Fruit fly (Drosophila melanogaster) whole organism, embryonic: ENCODE measurements around the gene Pc.
A peak's percentile ranks its signal among the peaks of the same experiment; 100 is the strongest.

ENCODE experiments used
- Ada2b ChIP-seq: fragments of 200-800 bp; sonication (Bioruptor generic); IDR thresholded peaks from 2 replicates; pipeline ENCODE4 v1.3.6; 2022; ENCODE audit warnings: missing biosample characterization, missing genetic modification characterization
- Antp ChIP-seq: fragments of 200-800 bp; sonication (Bioruptor generic); optimal IDR thresholded peaks from 3 replicates; lab custom pipeline; 2016; ENCODE audit warnings: missing biosample characterization, missing genetic modification characterization
- CG12219 ChIP-seq: fragments of 200-800 bp; sonication (Bioruptor generic); optimal IDR thresholded peaks from 3 replicates; lab custom pipeline; 2018; ENCODE audit warnings: missing biosample characterization, mild to moderate bottlenecking, missing genetic modification characterization
- CG14860 ChIP-seq: fragments of 200-800 bp; sonication (Bioruptor generic); IDR thresholded peaks from 3 replicates; pipeline ENCODE4 v1.3.6; 2022; ENCODE audit warnings: missing biosample characterization, missing genetic modification characterization; ENCODE audit not compliant: partially characterized antibody
- CG17186 ChIP-seq: fragments of 200-800 bp; sonication (Bioruptor generic); optimal IDR thresholded peaks from 3 replicates; lab custom pipeline; 2017; ENCODE audit warnings: missing biosample characterization, missing genetic modification reagents, missing genetic modification characterization
- CG18476 ChIP-seq: fragments of 200-800 bp; sonication (Bioruptor generic); optimal IDR thresholded peaks from 2 replicates; lab custom pipeline; 2016; ENCODE audit warnings: missing biosample characterization, mild to moderate bottlenecking, missing genetic modification characterization
- CG2116 ChIP-seq: fragments of 200-800 bp; sonication (Bioruptor generic); optimal IDR thresholded peaks from 3 replicates; lab custom pipeline; 2018; ENCODE audit warnings: missing biosample characterization, mild to moderate bottlenecking, missing genetic modification characterization
- CG2129 ChIP-seq: fragments of 200-800 bp; sonication (Bioruptor generic); IDR thresholded peaks from 2 replicates; pipeline ENCODE4 v1.3.6; 2022; ENCODE audit warnings: missing biosample characterization, missing genetic modification characterization; ENCODE audit not compliant: partially characterized antibody
- CG34224 ChIP-seq: fragments of 200-800 bp; sonication (Bioruptor generic); IDR thresholded peaks from 3 replicates; pipeline ENCODE4 v1.3.6; 2022; ENCODE audit warnings: missing biosample characterization, missing genetic modification characterization; ENCODE audit not compliant: partially characterized antibody
- CG42726 ChIP-seq: fragments of 200-800 bp; sonication (Bioruptor generic); IDR thresholded peaks from 2 replicates; pipeline ENCODE4 v1.3.6; 2022; ENCODE audit warnings: missing biosample characterization, missing genetic modification characterization; ENCODE audit not compliant: partially characterized antibody
- CG4617 ChIP-seq: fragments of 200-800 bp; sonication (Bioruptor generic); optimal IDR thresholded peaks from 3 replicates; lab custom pipeline; 2016; ENCODE audit warnings: missing biosample characterization, missing genetic modification characterization, borderline replicate concordance
- CG6654 ChIP-seq: fragments of 200-800 bp; sonication (Bioruptor generic); optimal IDR thresholded peaks from 2 replicates; lab custom pipeline; 2017; ENCODE audit warnings: missing biosample characterization, mild to moderate bottlenecking, missing genetic modification characterization
- CG6791 ChIP-seq: fragments of 200-800 bp; sonication (Bioruptor generic); IDR thresholded peaks from 3 replicates; pipeline ENCODE4 v1.3.6; 2022; ENCODE audit warnings: missing biosample characterization, missing genetic modification characterization; ENCODE audit not compliant: partially characterized antibody
- CG7271 ChIP-seq: fragments of 200-800 bp; sonication (Bioruptor generic); optimal IDR thresholded peaks from 2 replicates; lab custom pipeline; 2018; ENCODE audit warnings: missing biosample characterization, mild to moderate bottlenecking, missing genetic modification characterization, moderate library complexity
- CG7963 ChIP-seq: fragments of 200-800 bp; sonication (Bioruptor generic); IDR thresholded peaks from 3 replicates; pipeline ENCODE4 v1.3.6; 2022; ENCODE audit warnings: missing biosample characterization, missing genetic modification characterization; ENCODE audit not compliant: partially characterized antibody
- CG9797 ChIP-seq: fragments of 200-800 bp; sonication (Bioruptor generic); optimal IDR thresholded peaks from 3 replicates; lab custom pipeline; 2018; ENCODE audit warnings: missing biosample characterization, mild to moderate bottlenecking, missing genetic modification characterization
- CTCF ChIP-seq: fragments of 200-800 bp; sonication (Bioruptor generic); optimal IDR thresholded peaks from 2 replicates; lab custom pipeline; 2017; ENCODE audit warnings: missing biosample characterization, mild to moderate bottlenecking, missing genetic modification characterization, moderate library complexity
- Camta ChIP-seq: fragments of 200-800 bp; sonication (Bioruptor generic); optimal IDR thresholded peaks from 2 replicates; lab custom pipeline; 2016; ENCODE audit warnings: missing biosample characterization, missing genetic modification characterization
- Doc3 ChIP-seq: fragments of 200-800 bp; sonication (Bioruptor generic); IDR thresholded peaks from 3 replicates; pipeline ENCODE4 v1.3.6; 2022; ENCODE audit warnings: missing biosample characterization, missing genetic modification characterization; ENCODE audit not compliant: partially characterized antibody
- Dp ChIP-seq: fragments of 200-800 bp; sonication (Bioruptor generic); optimal IDR thresholded peaks from 2 replicates; lab custom pipeline; 2018; ENCODE audit warnings: missing biosample characterization, mild to moderate bottlenecking, missing genetic modification characterization, moderate library complexity
- Dref ChIP-seq: fragments of 200-800 bp; sonication (Bioruptor generic); IDR thresholded peaks from 2 replicates; pipeline ENCODE4 v1.3.6; 2022; ENCODE audit warnings: missing biosample characterization, missing genetic modification characterization
- E2f2 ChIP-seq: fragments of 200-800 bp; sonication (Bioruptor generic); IDR thresholded peaks from 2 replicates; pipeline ENCODE4 v1.3.6; 2022; ENCODE audit warnings: missing biosample characterization, missing genetic modification characterization
- Fer2 ChIP-seq: fragments of 200-800 bp; sonication (Bioruptor generic); optimal IDR thresholded peaks from 2 replicates; lab custom pipeline; 2018; ENCODE audit warnings: missing biosample characterization, mild to moderate bottlenecking, missing genetic modification characterization, moderate library complexity
- Hmr ChIP-seq: fragments of 200-800 bp; sonication (Bioruptor generic); optimal IDR thresholded peaks from 3 replicates; lab custom pipeline; 2017; ENCODE audit warnings: mild to moderate bottlenecking, missing biosample characterization, missing genetic modification reagents, missing genetic modification characterization
- MBD-R2 ChIP-seq: fragments of 200-800 bp; sonication (Bioruptor generic); IDR thresholded peaks from 2 replicates; pipeline ENCODE4 v1.3.6; 2022; ENCODE audit warnings: missing biosample characterization, missing genetic modification characterization
- Max ChIP-seq: fragments of 200-800 bp; sonication (Bioruptor generic); optimal IDR thresholded peaks from 2 replicates; lab custom pipeline; 2016; ENCODE audit warnings: missing biosample characterization, mild to moderate bottlenecking, missing genetic modification characterization
- Neu2 ChIP-seq: fragments of 200-800 bp; sonication (Bioruptor generic); optimal IDR thresholded peaks from 3 replicates; lab custom pipeline; 2016; ENCODE audit warnings: missing biosample characterization, missing genetic modification characterization, borderline replicate concordance
- Rfx ChIP-seq: fragments of 200-800 bp; sonication (Bioruptor generic); IDR thresholded peaks from 2 replicates; pipeline ENCODE4 v1.3.6; 2022; ENCODE audit warnings: missing biosample characterization, missing genetic modification characterization
- Scr ChIP-seq: fragments of 200-800 bp; sonication (Bioruptor generic); IDR thresholded peaks from 2 replicates; pipeline ENCODE4 v1.3.6; 2022; ENCODE audit warnings: missing biosample characterization, missing genetic modification characterization; ENCODE audit not compliant: partially characterized antibody
- Sry-δ ChIP-seq: fragments of 200-800 bp; sonication (Bioruptor generic); optimal IDR thresholded peaks from 2 replicates; lab custom pipeline; 2016; ENCODE audit warnings: missing biosample characterization, missing genetic modification characterization
- ac ChIP-seq: fragments of 200-800 bp; sonication (Bioruptor generic); optimal IDR thresholded peaks from 3 replicates; lab custom pipeline; 2017; ENCODE audit warnings: missing biosample characterization, mild to moderate bottlenecking, missing genetic modification characterization
- amos ChIP-seq: fragments of 200-800 bp; sonication (Bioruptor generic); IDR thresholded peaks from 2 replicates; pipeline ENCODE4 v1.3.6; 2022; ENCODE audit warnings: missing biosample characterization, missing genetic modification characterization; ENCODE audit not compliant: partially characterized antibody
- aop ChIP-seq: fragments of 200-800 bp; sonication (Bioruptor generic); IDR thresholded peaks from 2 replicates; pipeline ENCODE4 v1.3.6; 2022; ENCODE audit warnings: missing biosample characterization, missing genetic modification characterization
- ato ChIP-seq: fragments of 200-800 bp; sonication (Bioruptor generic); IDR thresholded peaks from 2 replicates; pipeline ENCODE4 v1.3.6; 2022; ENCODE audit warnings: missing biosample characterization, missing genetic modification characterization; ENCODE audit not compliant: partially characterized antibody
- chinmo ChIP-seq: fragments of 200-800 bp; sonication (Bioruptor generic); IDR thresholded peaks from 4 replicates; pipeline ENCODE4 v1.3.6; 2022; ENCODE audit warnings: missing biosample characterization, missing genetic modification characterization; ENCODE audit not compliant: partially characterized antibody
- fd96Cb ChIP-seq: fragments of 200-800 bp; sonication (Bioruptor generic); optimal IDR thresholded peaks from 2 replicates; lab custom pipeline; 2018; ENCODE audit warnings: missing biosample characterization, mild to moderate bottlenecking, missing genetic modification characterization, moderate library complexity
- gcm2 ChIP-seq: fragments of 200-800 bp; sonication (Bioruptor generic); optimal IDR thresholded peaks from 2 replicates; lab custom pipeline; 2016; ENCODE audit warnings: missing biosample characterization, missing genetic modification characterization
- gfzf ChIP-seq: fragments of 200-800 bp; sonication (Bioruptor generic); optimal IDR thresholded peaks from 2 replicates; lab custom pipeline; 2016; ENCODE audit warnings: missing biosample characterization, mild to moderate bottlenecking, missing genetic modification characterization, moderate library complexity
- hbn ChIP-seq: fragments of 200-800 bp; sonication (Bioruptor generic); IDR thresholded peaks from 2 replicates; pipeline ENCODE4 v1.3.6; 2022; ENCODE audit warnings: missing biosample characterization, missing genetic modification characterization; ENCODE audit not compliant: partially characterized antibody
- inv ChIP-seq: fragments of 200-800 bp; sonication (Bioruptor generic); IDR thresholded peaks from 2 replicates; pipeline ENCODE4 v1.3.6; 2022; ENCODE audit warnings: missing biosample characterization, missing genetic modification characterization; ENCODE audit not compliant: partially characterized antibody
- mld ChIP-seq: fragments of 200-800 bp; sonication (Bioruptor generic); IDR thresholded peaks from 3 replicates; pipeline ENCODE4 v1.3.6; 2022; ENCODE audit warnings: missing biosample characterization, missing genetic modification characterization; ENCODE audit not compliant: partially characterized antibody
- nerfin-2 ChIP-seq: fragments of 200-800 bp; sonication (Bioruptor generic); IDR thresholded peaks from 2 replicates; pipeline ENCODE4 v1.3.6; 2022; ENCODE audit warnings: missing biosample characterization, missing genetic modification characterization; ENCODE audit not compliant: partially characterized antibody
- p53 ChIP-seq: fragments of 200-800 bp; sonication (Bioruptor generic); optimal IDR thresholded peaks from 2 replicates; lab custom pipeline; 2016; ENCODE audit warnings: missing biosample characterization, missing genetic modification characterization
- pzg ChIP-seq: fragments of 200-800 bp; sonication (Bioruptor generic); optimal IDR thresholded peaks from 3 replicates; lab custom pipeline; 2018; ENCODE audit warnings: missing biosample characterization, mild to moderate bottlenecking, missing genetic modification characterization, moderate library complexity
- rib ChIP-seq: fragments of 200-800 bp; sonication (Bioruptor generic); IDR thresholded peaks from 2 replicates; pipeline ENCODE4 v1.3.6; 2022; ENCODE audit warnings: missing biosample characterization, missing genetic modification characterization
- sna ChIP-seq: fragments of 200-800 bp; sonication (Bioruptor generic); IDR thresholded peaks from 2 replicates; pipeline ENCODE4 v1.3.6; 2022; ENCODE audit warnings: missing biosample characterization, missing genetic modification characterization; ENCODE audit not compliant: partially characterized antibody
- stwl ChIP-seq: fragments of 200-800 bp; sonication (Bioruptor generic); optimal IDR thresholded peaks from 3 replicates; lab custom pipeline; 2018; ENCODE audit warnings: missing biosample characterization, mild to moderate bottlenecking, missing genetic modification characterization, moderate library complexity
- vnd ChIP-seq: fragments of 200-800 bp; sonication (Bioruptor generic); IDR thresholded peaks from 3 replicates; pipeline ENCODE4 v1.3.6; 2022; ENCODE audit warnings: missing biosample characterization, missing genetic modification characterization; ENCODE audit not compliant: partially characterized antibody

Pc gene

dm6 chr3L:21334999-21335631, 17.3 kb upstream of the Pc start, which contains the start of gene Tsr1 (continued):
- TF ChIP-seq vnd: peak; percentile 79
- no peak for TF ChIP-seq fd96Cb (tag; lab: Kevin White, UChicago)
- TF ChIP-seq ato (GFP tag; lab: Robert Waterston, UW): peak; percentile 83; the same call in 1 of the 2 replicates
- peak; percentile 12 for TF ChIP-seq CG9797
- peak; percentile 78 for TF ChIP-seq Doc3 (GFP tag; lab: Robert Waterston, UW)
- TF ChIP-seq CG7963: peak; percentile 83
- no peak for TF ChIP-seq Camta (GFP tag; lab: Kevin White, UChicago)
- TF ChIP-seq hbn (GFP tag; lab: Robert Waterston, UW): peak; percentile 83
- TF ChIP-seq CG18476: no peak
- no peak for TF ChIP-seq CG12219 (GFP tag; lab: Kevin White, UChicago)
- TF ChIP-seq Max: peak; percentile 76
- peak; percentile 83 for TF ChIP-seq CG42726
- peak; percentile 32 for TF ChIP-seq CG4617
- TF ChIP-seq gfzf (GFP tag; lab: Kevin White, UChicago): peak; percentile 19
- peak; percentile 43 for TF ChIP-seq stwl (tag; lab: Kevin White, UChicago)
- TF ChIP-seq sna (GFP tag; lab: Robert Waterston, UW): peak; percentile 85
- no peak for TF ChIP-seq Hmr (GFP tag; lab: Kevin White, UChicago)
- peak; percentile 94 for TF ChIP-seq chinmo (GFP tag; lab: Robert Waterston, UW)
- peak; percentile 68 for TF ChIP-seq CG2116 (GFP tag; lab: Kevin White, UChicago)
- TF ChIP-seq CTCF (GFP tag; lab: Kevin White, UChicago): peak; percentile 12
- peak; percentile 88 for TF ChIP-seq Dp
- peak; percentile 74 for TF ChIP-seq Sry-δ
- no peak for TF ChIP-seq CG6654 (GFP tag; lab: Kevin White, UChicago)
- TF ChIP-seq CG6791 (GFP tag; lab: Robert Waterston, UW): peak; percentile 82
- TF ChIP-seq rib (GFP tag; lab: Robert Waterston, UW): no peak
- TF ChIP-seq pzg (GFP tag; lab: Kevin White, UChicago): peak; percentile 69
- no peak for TF ChIP-seq Neu2 (GFP tag; lab: Kevin White, UChicago)
- peak; percentile 93 for TF ChIP-seq E2f2
- TF ChIP-seq aop (GFP tag; lab: Robert Waterston, UW): no peak
- peak; percentile 94 for TF ChIP-seq CG34224 (GFP tag; lab: Robert Waterston, UW)
- no peak for TF ChIP-seq p53 (GFP tag; lab: Kevin White, UChicago)
- TF ChIP-seq ac (GFP tag; lab: Kevin White, UChicago): no peak
- TF ChIP-seq inv (GFP tag; lab: Robert Waterston, UW): peak; percentile 70
- no peak for TF ChIP-seq Antp (GFP tag; lab: Kevin White, UChicago)
- TF ChIP-seq Fer2 (tag; lab: Kevin White, UChicago): no peak
- TF ChIP-seq Scr: peak; percentile 89
- peak; percentile 67 for TF ChIP-seq CG2129 (GFP tag; lab: Robert Waterston, UW)
- peak; percentile 93 for TF ChIP-seq amos (GFP tag; lab: Robert Waterston, UW)
- TF ChIP-seq CG7271: no peak
- TF ChIP-seq gcm2 (GFP tag; lab: Kevin White, UChicago): no peak
- peak; percentile 69 for TF ChIP-seq CG14860 (GFP tag; lab: Robert Waterston, UW)
- peak; percentile 88 for TF ChIP-seq CG17186 (GFP tag; lab: Kevin White, UChicago)
- no peak for TF ChIP-seq Ada2b (GFP tag; lab: Robert Waterston, UW)
- TF ChIP-seq mld (GFP tag; lab: Robert Waterston, UW): peak; percentile 82
- peak; percentile 47 for TF ChIP-seq MBD-R2 (GFP tag; lab: Robert Waterston, UW)
- peak; percentile 80 for TF ChIP-seq Dref (GFP tag; lab: Robert Waterston, UW)
- TF ChIP-seq nerfin-2: peak; percentile 83
- TF ChIP-seq Rfx (GFP tag; lab: Robert Waterston, UW): peak; percentile 14; the same call in 1 of the 2 replicates
